Fruit fly (Drosophila melanogaster) whole organism, embryonic: Measurements from ENCODE around the gene MTF-1.

ENCODE experiments used
- B-H2 ChIP-seq: fragments of 200-800 bp; sonication (Bioruptor generic); optimal IDR thresholded peaks from 2 replicates; lab custom pipeline; 2018; ENCODE audit warnings: missing biosample characterization, mild to moderate bottlenecking, missing genetic modification characterization
- CG1024 ChIP-seq: fragments of 200-800 bp; sonication (Bioruptor generic); IDR thresholded peaks from 2 replicates; pipeline ENCODE4 v1.3.6; 2022; ENCODE audit warnings: missing biosample characterization, missing genetic modification characterization
- CG10267 ChIP-seq: fragments of 200-800 bp; sonication (Bioruptor generic); optimal IDR thresholded peaks from 2 replicates; lab custom pipeline; 2018; ENCODE audit warnings: missing biosample characterization, mild to moderate bottlenecking, missing genetic modification characterization, moderate library complexity
- CG10959 ChIP-seq: fragments of 200-800 bp; sonication (Bioruptor generic); IDR thresholded peaks from 2 replicates; pipeline ENCODE4 v1.3.6; 2022; ENCODE audit warnings: missing biosample characterization, missing genetic modification characterization
- CG12104 ChIP-seq: fragments of 200-800 bp; sonication (Bioruptor generic); optimal IDR thresholded peaks from 3 replicates; lab custom pipeline; 2016; ENCODE audit warnings: missing biosample characterization, missing genetic modification characterization
- CG12219 ChIP-seq: fragments of 200-800 bp; sonication (Bioruptor generic); optimal IDR thresholded peaks from 3 replicates; lab custom pipeline; 2018; ENCODE audit warnings: missing biosample characterization, mild to moderate bottlenecking, missing genetic modification characterization
- CG12744 ChIP-seq: fragments of 200-800 bp; sonication (Bioruptor generic); optimal IDR thresholded peaks from 2 replicates; lab custom pipeline; 2016; ENCODE audit warnings: missing biosample characterization, missing genetic modification characterization
- CG13296 ChIP-seq: fragments of 200-800 bp; sonication (Bioruptor generic); optimal IDR thresholded peaks from 3 replicates; lab custom pipeline; 2018; ENCODE audit warnings: missing biosample characterization, mild to moderate bottlenecking, missing genetic modification characterization
- CG15269 ChIP-seq: fragments of 200-800 bp; sonication (Bioruptor generic); optimal IDR thresholded peaks from 2 replicates; lab custom pipeline; 2018; ENCODE audit warnings: missing biosample characterization, mild to moderate bottlenecking, missing genetic modification characterization, moderate library complexity
- CG17328 ChIP-seq: fragments of 200-800 bp; sonication (Bioruptor generic); IDR thresholded peaks from 2 replicates; pipeline ENCODE4 v1.3.6; 2022; ENCODE audit warnings: missing biosample characterization, missing genetic modification characterization
- CG17802 ChIP-seq: fragments of 200-800 bp; sonication (Bioruptor generic); optimal IDR thresholded peaks from 2 replicates; lab custom pipeline; 2018; ENCODE audit warnings: missing biosample characterization, mild to moderate bottlenecking, missing genetic modification characterization, moderate library complexity
- CG2199 ChIP-seq: fragments of 200-800 bp; sonication (Bioruptor generic); IDR thresholded peaks from 3 replicates; pipeline ENCODE4 v1.3.6; 2022; ENCODE audit warnings: missing biosample characterization, missing genetic modification characterization
- CG31388 ChIP-seq: fragments of 200-800 bp; sonication (Bioruptor generic); optimal IDR thresholded peaks from 2 replicates; lab custom pipeline; 2016; ENCODE audit warnings: missing biosample characterization, missing genetic modification characterization
- CG3847 ChIP-seq: fragments of 200-800 bp; sonication (Bioruptor generic); IDR thresholded peaks from 2 replicates; pipeline ENCODE4 v1.3.6; 2022; ENCODE audit warnings: missing biosample characterization, missing genetic modification characterization
- CG4360 ChIP-seq: fragments of 200-800 bp; sonication (Bioruptor generic); IDR thresholded peaks from 2 replicates; pipeline ENCODE4 v1.3.6; 2022; ENCODE audit warnings: missing biosample characterization, missing genetic modification characterization
- CG4707 ChIP-seq: fragments of 200-800 bp; sonication (Bioruptor generic); optimal IDR thresholded peaks from 2 replicates; lab custom pipeline; 2018; ENCODE audit warnings: missing biosample characterization, mild to moderate bottlenecking, missing genetic modification characterization, moderate library complexity
- CG6272 ChIP-seq: fragments of 200-800 bp; sonication (Bioruptor generic); IDR thresholded peaks from 2 replicates; pipeline ENCODE4 v1.3.6; 2022; ENCODE audit warnings: missing biosample characterization, missing genetic modification characterization
- CG7357 ChIP-seq: fragments of 200-800 bp; sonication (Bioruptor generic); IDR thresholded peaks from 3 replicates; pipeline ENCODE4 v1.3.6; 2022; ENCODE audit warnings: missing biosample characterization, missing genetic modification characterization
- CG9609 ChIP-seq: fragments of 200-800 bp; sonication (Bioruptor generic); optimal IDR thresholded peaks from 3 replicates; lab custom pipeline; 2016; ENCODE audit warnings: missing biosample characterization, missing genetic modification characterization
- CoRest ChIP-seq: fragments of 200-800 bp; sonication (Bioruptor generic); optimal IDR thresholded peaks from 3 replicates; lab custom pipeline; 2018; ENCODE audit warnings: missing biosample characterization, mild to moderate bottlenecking, missing genetic modification characterization, moderate library complexity
- Fer3 ChIP-seq: fragments of 200-800 bp; sonication (Bioruptor generic); optimal IDR thresholded peaks from 2 replicates; lab custom pipeline; 2018; ENCODE audit warnings: missing biosample characterization, mild to moderate bottlenecking, missing genetic modification characterization, moderate library complexity
- Gug ChIP-seq: fragments of 200-800 bp; sonication (Bioruptor generic); IDR thresholded peaks from 4 replicates; pipeline ENCODE4 v1.3.6; 2022; ENCODE audit warnings: missing biosample characterization, missing genetic modification characterization
- HmgD ChIP-seq: fragments of 200-800 bp; sonication (Bioruptor generic); optimal IDR thresholded peaks from 3 replicates; lab custom pipeline; 2016; ENCODE audit warnings: missing biosample characterization, missing genetic modification characterization
- Hmr ChIP-seq: fragments of 200-800 bp; sonication (Bioruptor generic); optimal IDR thresholded peaks from 3 replicates; lab custom pipeline; 2017; ENCODE audit warnings: mild to moderate bottlenecking, missing biosample characterization, missing genetic modification reagents, missing genetic modification characterization
- Lim3 ChIP-seq: fragments of 200-800 bp; sonication (Bioruptor generic); IDR thresholded peaks from 2 replicates; pipeline ENCODE4 v1.3.6; 2022; ENCODE audit warnings: missing biosample characterization, missing genetic modification characterization
- Lpt ChIP-seq: fragments of >200 bp; optimal IDR thresholded peaks from 2 replicates; lab custom pipeline; 2018; ENCODE audit warnings: missing biosample characterization, missing genetic modification characterization
- MESR4 ChIP-seq: fragments of 200-800 bp; sonication (Bioruptor generic); optimal IDR thresholded peaks from 2 replicates; lab custom pipeline; 2018; ENCODE audit warnings: missing biosample characterization, mild to moderate bottlenecking, missing genetic modification characterization, moderate library complexity
- Sin3A ChIP-seq: fragments of >200 bp; optimal IDR thresholded peaks from 2 replicates; lab custom pipeline; 2018
- Sry-δ ChIP-seq: fragments of 200-800 bp; sonication (Bioruptor generic); optimal IDR thresholded peaks from 2 replicates; lab custom pipeline; 2016; ENCODE audit warnings: missing biosample characterization, missing genetic modification characterization
- aop ChIP-seq: fragments of 200-800 bp; sonication (Bioruptor generic); IDR thresholded peaks from 2 replicates; pipeline ENCODE4 v1.3.6; 2022; ENCODE audit warnings: missing biosample characterization, missing genetic modification characterization
- ci ChIP-seq: fragments of 200-800 bp; sonication (Bioruptor generic); IDR thresholded peaks from 3 replicates; pipeline ENCODE4 v1.3.6; 2022; ENCODE audit warnings: missing biosample characterization, missing genetic modification characterization
- crol ChIP-seq: fragments of 200-800 bp; sonication (Bioruptor generic); IDR thresholded peaks from 2 replicates; pipeline ENCODE4 v1.3.6; 2022; ENCODE audit warnings: missing biosample characterization, missing genetic modification characterization
- crp ChIP-seq, 2 experiments: fragments of 200-800 bp; sonication (Bioruptor generic); optimal IDR thresholded peaks; 2 replicates in 1 of 2; 3 replicates in 1 of 2; lab custom pipeline; 2017; ENCODE audit warnings: missing biosample characterization in 2 of 2, missing genetic modification characterization in 2 of 2, mild to moderate bottlenecking in 1 of 2, moderate library complexity in 1 of 2
- da ChIP-seq: fragments of 200-800 bp; sonication (Bioruptor generic); optimal IDR thresholded peaks from 2 replicates; lab custom pipeline; 2016; ENCODE audit warnings: missing biosample characterization, missing genetic modification characterization
- gcm2 ChIP-seq: fragments of 200-800 bp; sonication (Bioruptor generic); optimal IDR thresholded peaks from 2 replicates; lab custom pipeline; 2016; ENCODE audit warnings: missing biosample characterization, missing genetic modification characterization
- grau ChIP-seq: fragments of 200-800 bp; optimal IDR thresholded peaks from 3 replicates; lab custom pipeline; 2019; ENCODE audit warnings: missing biosample characterization, mild to moderate bottlenecking, missing genetic modification characterization, moderate library complexity
- ind ChIP-seq: fragments of 200-800 bp; sonication (Bioruptor generic); optimal IDR thresholded peaks from 3 replicates; lab custom pipeline; 2016; ENCODE audit warnings: missing biosample characterization, missing genetic modification characterization
- jing ChIP-seq: fragments of 200-800 bp; sonication (Bioruptor generic); optimal IDR thresholded peaks from 2 replicates; lab custom pipeline; 2018; ENCODE audit warnings: missing biosample characterization, mild to moderate bottlenecking, missing genetic modification characterization
- lilli ChIP-seq: fragments of 200-800 bp; sonication (Bioruptor generic); optimal IDR thresholded peaks from 3 replicates; lab custom pipeline; 2016; ENCODE audit warnings: missing biosample characterization, missing genetic modification characterization
- lov ChIP-seq, 2 experiments: fragments of 200-800 bp in 1 of 2; fragments of >200 bp in 1 of 2; sonication (Bioruptor generic) in 1 of 2; IDR thresholded peaks in 1 of 2; optimal IDR thresholded peaks in 1 of 2; 2 replicates in 1 of 2; 3 replicates in 1 of 2; pipeline versions ENCODE4 v1.3.6 to Lab custom; 2017 to 2022; ENCODE audit warnings: missing biosample characterization in 1 of 2, missing genetic modification characterization in 1 of 2
- nerfin-1 ChIP-seq: fragments of 200-800 bp; sonication (Bioruptor generic); optimal IDR thresholded peaks from 3 replicates; lab custom pipeline; 2019; ENCODE audit warnings: missing biosample characterization, mild to moderate bottlenecking, missing genetic modification characterization, moderate library complexity
- nom ChIP-seq: fragments of 200-800 bp; sonication (Bioruptor generic); optimal IDR thresholded peaks from 2 replicates; lab custom pipeline; 2017; ENCODE audit warnings: missing biosample characterization, missing genetic modification characterization, mild to moderate bottlenecking, moderate library complexity, missing genetic modification reagents
- otp ChIP-seq: fragments of 200-800 bp; sonication (Bioruptor generic); IDR thresholded peaks from 3 replicates; pipeline ENCODE4, ENCODE4 v1.3.6; 2022; ENCODE audit warnings: missing biosample characterization, missing genetic modification characterization
- pzg ChIP-seq: fragments of 200-800 bp; sonication (Bioruptor generic); optimal IDR thresholded peaks from 3 replicates; lab custom pipeline; 2018; ENCODE audit warnings: missing biosample characterization, mild to moderate bottlenecking, missing genetic modification characterization, moderate library complexity
- sd ChIP-seq: fragments of 200-800 bp; sonication (Bioruptor generic); optimal IDR thresholded peaks from 3 replicates; lab custom pipeline; 2018; ENCODE audit warnings: missing biosample characterization, mild to moderate bottlenecking, missing genetic modification characterization, moderate library complexity
- sim ChIP-seq: fragments of 200-800 bp; sonication (Bioruptor generic); IDR thresholded peaks from 2 replicates; pipeline ENCODE4 v1.3.6; 2022; ENCODE audit warnings: missing biosample characterization, missing genetic modification characterization
- tup ChIP-seq: fragments of 200-800 bp; sonication (Bioruptor generic); optimal IDR thresholded peaks from 2 replicates; lab custom pipeline; 2016; ENCODE audit warnings: missing biosample characterization, mild to moderate bottlenecking, missing genetic modification characterization, moderate library complexity
- usp ChIP-seq: fragments of >200 bp; optimal IDR thresholded peaks from 2 replicates; lab custom pipeline; 2017; ENCODE audit warnings: missing biosample characterization, missing genetic modification characterization
- vvl ChIP-seq: fragments of 200-800 bp; sonication (Bioruptor generic); IDR thresholded peaks from 2 replicates; pipeline ENCODE4 v1.3.6; 2022; ENCODE audit warnings: missing biosample characterization, missing genetic modification characterization
- z ChIP-seq: fragments of 200-800 bp; sonication (Bioruptor generic); IDR thresholded peaks from 3 replicates; pipeline ENCODE4 v1.3.6; 2022; ENCODE audit warnings: missing biosample characterization, missing genetic modification characterization
- zen ChIP-seq: fragments of 200-800 bp; sonication (Bioruptor generic); optimal IDR thresholded peaks from 3 replicates; lab custom pipeline; 2018; ENCODE audit warnings: missing biosample characterization, mild to moderate bottlenecking, missing genetic modification characterization, moderate library complexity
- zfh1 ChIP-seq: fragments of 200-800 bp; sonication (Bioruptor generic); IDR thresholded peaks from 3 replicates; pipeline ENCODE4 v1.3.6; 2022; ENCODE audit warnings: missing biosample characterization, missing genetic modification characterization

Gene MTF-1

dm6 chr3L:9446731-9447238, 16.7 kb downstream of the MTF-1 start, which contains the start of gene CG3529 (continued):
- no peak for TF ChIP-seq lov (optimal IDR thresholded peaks at IDR 0.05; lab: Kevin White, UChicago)
- no peak for TF ChIP-seq lov (GFP tag; IDR thresholded peaks at IDR 0.05; lab: Robert Waterston, UW)
- TF ChIP-seq CG10267 (tag; lab: Kevin White, UChicago): peak; percentile 43
- TF ChIP-seq grau (tag; lab: Kevin White, UChicago): peak; percentile 39
- no peak for TF ChIP-seq CG2199 (GFP tag; lab: Robert Waterston, UW)
- peak; percentile 75 for TF ChIP-seq MESR4
- peak; percentile 57 for TF ChIP-seq vvl (GFP tag; lab: Robert Waterston, UW)
- no peak for TF ChIP-seq aop (GFP tag; lab: Robert Waterston, UW)
- TF ChIP-seq nom: peak; percentile 51
- no peak for TF ChIP-seq CG6272 (GFP tag; lab: Robert Waterston, UW)
- TF ChIP-seq HmgD (GFP tag; lab: Kevin White, UChicago): peak; percentile 19
- peak; percentile 4 for TF ChIP-seq CG12219 (GFP tag; lab: Kevin White, UChicago)
- peak; percentile 89 for TF ChIP-seq crol (GFP tag; lab: Robert Waterston, UW)
- no peak for TF ChIP-seq CG1024 (GFP tag; lab: Robert Waterston, UW)
- no peak for TF ChIP-seq jing
- TF ChIP-seq nerfin-1: peak; percentile 87
- no peak for TF ChIP-seq CG17802 (tag; lab: Kevin White, UChicago)
- no peak for TF ChIP-seq gcm2 (GFP tag; lab: Kevin White, UChicago)
- TF ChIP-seq CG12744 (GFP tag; lab: Kevin White, UChicago): no peak
- TF ChIP-seq CG7357 (GFP tag; lab: Robert Waterston, UW): no peak
- peak; percentile 48 for TF ChIP-seq Hmr (GFP tag; lab: Kevin White, UChicago)
- peak in 1 of 2 experiments; percentile 2 for TF ChIP-seq crp (GFP tag; optimal IDR thresholded peaks at IDR 0.05; lab: Kevin White, UChicago)
- TF ChIP-seq CG15269 (tag; lab: Kevin White, UChicago): peak; percentile 1
- no peak for TF ChIP-seq Gug (GFP tag; lab: Robert Waterston, UW)
- peak; percentile 21 for TF ChIP-seq lilli (GFP tag; lab: Kevin White, UChicago)
- no peak for TF ChIP-seq otp
- TF ChIP-seq ind (GFP tag; lab: Kevin White, UChicago): no peak
- TF ChIP-seq CG13296 (GFP tag; lab: Kevin White, UChicago): no peak
- no peak for TF ChIP-seq z (GFP tag; lab: Robert Waterston, UW)
- TF ChIP-seq sim (GFP tag; lab: Robert Waterston, UW): no peak
- peak; percentile 15 for TF ChIP-seq CG4707 (GFP tag; lab: Kevin White, UChicago)
- peak; percentile 23 for TF ChIP-seq Sry-δ (GFP tag; lab: Kevin White, UChicago)
- no peak for TF ChIP-seq CG9609
- TF ChIP-seq zfh1 (GFP tag; lab: Robert Waterston, UW): no peak
- TF ChIP-seq pzg (GFP tag; lab: Kevin White, UChicago): peak; percentile 69
- TF ChIP-seq Sin3A: peak; percentile 25
- no peak for TF ChIP-seq zen (tag; lab: Kevin White, UChicago)
- no peak for TF ChIP-seq CG10959
- TF ChIP-seq B-H2: peak; percentile 64
- TF ChIP-seq Lim3 (GFP tag; lab: Robert Waterston, UW): no peak
- TF ChIP-seq CG17328: no peak
- TF ChIP-seq Fer3: no peak
- peak; percentile 15 for TF ChIP-seq da
- no peak for TF ChIP-seq Lpt
- peak; percentile 48; the same call in 1 of the 2 replicates for TF ChIP-seq CG3847
- peak; percentile 21 for TF ChIP-seq CG12104 (GFP tag; lab: Kevin White, UChicago)
- no peak for TF ChIP-seq tup (GFP tag; lab: Kevin White, UChicago)
- TF ChIP-seq usp (GFP tag; lab: Kevin White, UChicago): no peak
- peak; percentile 49 for TF ChIP-seq CoRest (tag; lab: Kevin White, UChicago)
- TF ChIP-seq CG31388 (GFP tag; lab: Kevin White, UChicago): no peak
- TF ChIP-seq sd (tag; lab: Kevin White, UChicago): no peak
- no peak for TF ChIP-seq CG4360 (GFP tag; lab: Robert Waterston, UW)
- peak; percentile 54; the same call in 1 of the 3 replicates for TF ChIP-seq ci (GFP tag; lab: Robert Waterston, UW)
